Worm (Caenorhabditis elegans): Measurements from ENCODE around the gene T08H10.3.
A peak's percentile ranks its signal among the peaks of the same experiment; 100 is the strongest.

Gene T08H10.3

ce11 chrV:4423860-4424401, 47.2 kb upstream of the T08H10.3 start, which contains the start of the genes Y47D7A.9 and Y47D7A.19:
Gene Y47D7A.9, minus strand, starts transcription at chrV:4423960.
Gene Y47D7A.19, plus strand, starts transcription at chrV:4424351.
- TF ChIP-seq ceh-90 (tag; optimal IDR thresholded peaks at IDR 0.05) (no peak), C16A3.4 (tag; optimal IDR thresholded peaks at IDR 0.05) (no peak), lin-15B (tag; optimal IDR thresholded peaks at IDR 0.05) (no peak), nhr-77 (tag; optimal IDR thresholded peaks at IDR 0.05) (no peak), unc-62 (GFP tag; optimal IDR thresholded peaks at IDR 0.05) (no peak), sox-4 (tag; optimal IDR thresholded peaks at IDR 0.05) (no peak), zip-4 (GFP tag; optimal IDR thresholded peaks at IDR 0.05) (no peak), C04F5.9 (tag; optimal IDR thresholded peaks at IDR 0.05) (no peak), nhr-237 (tag; optimal IDR thresholded peaks at IDR 0.05) (no peak), skn-1 (tag; optimal IDR thresholded peaks at IDR 0.05) (no peak), jun-1 (tag; optimal IDR thresholded peaks at IDR 0.05) (no peak), mef-2 (tag; optimal IDR thresholded peaks at IDR 0.05) (no peak), swsn-7 (tag; optimal IDR thresholded peaks at IDR 0.05) (no peak)

ce11 chrV:4428202-4428601, 43.0 kb upstream of the T08H10.3 start, which contains the start of gene Y47D7A.11:
Gene Y47D7A.11, minus strand, starts transcription at chrV:4428302.
- TF ChIP-seq ama-1 (optimal IDR thresholded peaks at IDR 0.05) (no peak), skn-1 (tag; optimal IDR thresholded peaks at IDR 0.05) (no peak), egl-27 (tag; optimal IDR thresholded peaks at IDR 0.05) (no peak), snu-23 (GFP tag; optimal IDR thresholded peaks at IDR 0.05) (no peak), F16B12.6 (tag; optimal IDR thresholded peaks at IDR 0.05) (no peak), ceh-88 (GFP tag; IDR thresholded peaks at IDR 0.05) (no peak), mdl-1 (tag; optimal IDR thresholded peaks at IDR 0.05) (no peak), mep-1 (tag; optimal IDR thresholded peaks at IDR 0.05) (no peak), nhr-28 (tag; optimal IDR thresholded peaks at IDR 0.05) (no peak), Y116A8C.19 (tag; optimal IDR thresholded peaks at IDR 0.05; ENCODE audit: borderline replicate concordance) (no peak), swsn-7 (tag; optimal IDR thresholded peaks at IDR 0.05) (no peak), ztf-11 (tag; optimal IDR thresholded peaks at IDR 0.05) (no peak), xbp-1 (tag; optimal IDR thresholded peaks at IDR 0.05) (no peak), unc-86 (tag; optimal IDR thresholded peaks at IDR 0.05) (no peak), ces-1 (GFP tag; optimal IDR thresholded peaks at IDR 0.05) (no peak)

ce11 chrV:4429576-4429975, 41.6 kb upstream of the T08H10.3 start, which contains the start of gene Y47D7A.12:
Gene Y47D7A.12, minus strand, starts transcription at chrV:4429676.
- TF ChIP-seq vab-15 (tag; optimal IDR thresholded peaks at IDR 0.05): no peak
- TF ChIP-seq mab-9 (GFP tag; IDR thresholded peaks at IDR 0.05): no peak
- no peak for TF ChIP-seq rnt-1 (tag; optimal IDR thresholded peaks at IDR 0.05)
- no peak for TF ChIP-seq jun-1 (tag; optimal IDR thresholded peaks at IDR 0.05)
- TF ChIP-seq unc-98 (GFP tag; IDR thresholded peaks at IDR 0.05): no peak
- no peak for TF ChIP-seq swsn-7 (tag; optimal IDR thresholded peaks at IDR 0.05)
- no peak for TF ChIP-seq lir-3 (tag; optimal IDR thresholded peaks at IDR 0.05; ENCODE audit: poor library complexity)
- no peak for TF ChIP-seq lin-35 (GFP tag; optimal IDR thresholded peaks at IDR 0.05)
- TF ChIP-seq ceh-90 (tag; optimal IDR thresholded peaks at IDR 0.05): no peak
- no peak for TF ChIP-seq lsy-2 (tag; optimal IDR thresholded peaks at IDR 0.05)
- TF ChIP-seq tlp-1 (tag; optimal IDR thresholded peaks at IDR 0.05): no peak
- TF ChIP-seq efl-1 (optimal IDR thresholded peaks at IDR 0.05): no peak
- no peak for TF ChIP-seq efl-1 (GFP tag; optimal IDR thresholded peaks at IDR 0.05 in 1 of 2)
- TF ChIP-seq unc-30 (tag; optimal IDR thresholded peaks at IDR 0.05): no peak
- no peak for TF ChIP-seq nhr-47 (tag; optimal IDR thresholded peaks at IDR 0.05)
- no peak for TF ChIP-seq mep-1 (tag; optimal IDR thresholded peaks at IDR 0.05)
- TF ChIP-seq fkh-8 (tag; optimal IDR thresholded peaks at IDR 0.05): no peak

ce11 chrV:4432783-4433237, 38.4 kb upstream of the T08H10.3 start, which contains the start of gene Y47D7A.15:
Gene Y47D7A.15, minus strand, starts transcription at chrV:4433187.
- no peak for TF ChIP-seq lin-13 (GFP tag; optimal IDR thresholded peaks at IDR 0.05)
- peak; percentile 62 for TF ChIP-seq ceh-8 (GFP tag; optimal IDR thresholded peaks at IDR 0.05)
- TF ChIP-seq lsy-2 (tag; optimal IDR thresholded peaks at IDR 0.05): no peak
